Worm (Caenorhabditis elegans): ENCODE data around the gene larp-1.
"Not testable (repeated sequence)": the region's sequence is repeated elsewhere in the genome, so short reads cannot be mapped to it uniquely, and the experiment has no call there.

- not testable (repeated sequence) for TF ChIP-seq ceh-16 (tag; optimal IDR thresholded peaks at IDR 0.05); lsy-12 (tag; optimal IDR thresholded peaks at IDR 0.05); unc-62 (GFP tag; optimal IDR thresholded peaks at IDR 0.05); ama-1 (optimal IDR thresholded peaks at IDR 0.05)
Observed at ce11 chrIII:5055709-5056108, 38.3 kb upstream of the larp-1 start, which contains the start of gene C45G9.9.

All from whole organism, L3 larva.